Fruit fly (Drosophila melanogaster): Measurements from ENCODE around the gene Ets96B.

The Ets96B gene

dm6 chr3R:24816993-24817854 is 29.4 kb downstream of the Ets96B start, which contains the start of the genes CG5808 and Saf-B (continued):
- TF ChIP-seq CG10543 (GFP tag; optimal IDR thresholded peaks at IDR 0.05) (no peak), B-H1 (GFP tag; IDR thresholded peaks at IDR 0.05) (no peak; the same call in 2 of the 3 replicates), HmgD (GFP tag; optimal IDR thresholded peaks at IDR 0.05) (no peak), yki (optimal IDR thresholded peaks at IDR 0.05) (no peak), ranshi (GFP tag; IDR thresholded peaks at IDR 0.05) (no peak), ro (GFP tag; IDR thresholded peaks at IDR 0.05) (no peak), Dp (GFP tag; optimal IDR thresholded peaks at IDR 0.05) (peak; percentile 18), CG11093 (GFP tag; IDR thresholded peaks at IDR 0.05) (no peak), Dek (tag; optimal IDR thresholded peaks at IDR 0.05) (peak; percentile 33), CG1832 (GFP tag; optimal IDR thresholded peaks at IDR 0.05) (no peak), CG1024 (GFP tag; IDR thresholded peaks at IDR 0.05) (no peak), Dip3 (GFP tag; optimal IDR thresholded peaks at IDR 0.05) (no peak), CG13424 (tag; optimal IDR thresholded peaks at IDR 0.05) (peak; percentile 30), CG8944 (GFP tag; optimal IDR thresholded peaks at IDR 0.05) (no peak), CG10565 (GFP tag; optimal IDR thresholded peaks at IDR 0.05) (no peak), Nf-YA (GFP tag; IDR thresholded peaks at IDR 0.05) (no peak; the same call in 1 of the 2 replicates), CG5953 (GFP tag; IDR thresholded peaks at IDR 0.05) (no peak), CG18619 (GFP tag; optimal IDR thresholded peaks at IDR 0.05) (no peak), Bdp1 (GFP tag; optimal IDR thresholded peaks at IDR 0.05) (no peak), B-H2 (GFP tag; optimal IDR thresholded peaks at IDR 0.05) (no peak), Deaf1 (tag; optimal IDR thresholded peaks at IDR 0.05) (no peak), scrt (GFP tag; optimal IDR thresholded peaks at IDR 0.05) (no peak), CG6272 (GFP tag; IDR thresholded peaks at IDR 0.05) (no peak), klu (GFP tag; IDR thresholded peaks at IDR 0.05) (no peak; the same call in 1 of the 2 replicates), repo (GFP tag; optimal IDR thresholded peaks at IDR 0.05) (no peak), CG15073 (GFP tag; optimal IDR thresholded peaks at IDR 0.05) (no peak), CG9609 (GFP tag; optimal IDR thresholded peaks at IDR 0.05) (no peak), CG3726 (GFP tag; IDR thresholded peaks at IDR 0.05) (no peak), GATAe (GFP tag; conservative IDR thresholded peaks at IDR 0.05) (no peak), CG2889 (GFP tag; IDR thresholded peaks at IDR 0.05) (no peak), corto (GFP tag; optimal IDR thresholded peaks at IDR 0.05) (no peak), odd (GFP tag; optimal IDR thresholded peaks at IDR 0.05) (no peak), insv (GFP tag; optimal IDR thresholded peaks at IDR 0.05) (no peak), NC2β (GFP tag; optimal IDR thresholded peaks at IDR 0.05) (no peak), Xbp1 (GFP tag; optimal IDR thresholded peaks at IDR 0.05) (peak; percentile 39), unpg (GFP tag; optimal IDR thresholded peaks at IDR 0.05) (no peak), vfl (GFP tag; optimal IDR thresholded peaks at IDR 0.05) (no peak), stwl (tag; optimal IDR thresholded peaks at IDR 0.05) (no peak), Hr78 (GFP tag; optimal IDR thresholded peaks at IDR 0.05) (no peak), Hand (GFP tag; optimal IDR thresholded peaks at IDR 0.05) (no peak), CG18476 (GFP tag; optimal IDR thresholded peaks at IDR 0.05) (peak; percentile 59), Awh (GFP tag; IDR thresholded peaks at IDR 0.05) (no peak), salm (tag; optimal IDR thresholded peaks at IDR 0.05) (no peak), Drgx (GFP tag; IDR thresholded peaks at IDR 0.05) (no peak), Neu2 (GFP tag; optimal IDR thresholded peaks at IDR 0.05; ENCODE audit: borderline replicate concordance) (no peak), CG15479 (GFP tag; optimal IDR thresholded peaks at IDR 0.05) (no peak), CG34376 (GFP tag; optimal IDR thresholded peaks at IDR 0.05) (no peak), Stat92E (GFP tag; optimal IDR thresholded peaks at IDR 0.05) (no peak), vvl (GFP tag; IDR thresholded peaks at IDR 0.05) (peak; percentile 68), Doc3 (GFP tag; IDR thresholded peaks at IDR 0.05; ENCODE audit: partially characterized antibody) (peak; percentile 79)
